Fruit fly (Drosophila melanogaster): ENCODE measurements around the gene CG14275.
A peak's percentile ranks its signal among the peaks of the same experiment; 100 is the strongest.

CG14275 gene

dm6 chr2L:8381508-8382036 is 54.3 kb downstream of the CG14275 start, which contains the start of gene AlaRS (continued):
- peak; percentile 20 for TF ChIP-seq CG1233 (GFP tag; optimal IDR thresholded peaks at IDR 0.05)
- peak; percentile 12 for TF ChIP-seq CG18476 (GFP tag; optimal IDR thresholded peaks at IDR 0.05)
- no peak for TF ChIP-seq CG14667 (GFP tag; IDR thresholded peaks at IDR 0.05)
- TF ChIP-seq hth (optimal IDR thresholded peaks at IDR 0.05), result no peak
- no peak for TF ChIP-seq lov (optimal IDR thresholded peaks at IDR 0.05)
- no peak for TF ChIP-seq lov (GFP tag; IDR thresholded peaks at IDR 0.05)
- no peak for TF ChIP-seq tio (GFP tag; optimal IDR thresholded peaks at IDR 0.05)
- TF ChIP-seq CG10979 (tag; optimal IDR thresholded peaks at IDR 0.05), result peak; percentile 30
- no peak for TF ChIP-seq Aef1 (GFP tag; IDR thresholded peaks at IDR 0.05)
- peak; percentile 4 for TF ChIP-seq tap (tag; optimal IDR thresholded peaks at IDR 0.05)
- no peak for TF ChIP-seq grn (GFP tag; optimal IDR thresholded peaks at IDR 0.05)
- TF ChIP-seq Dbx (GFP tag; IDR thresholded peaks at IDR 0.05), result 0 out of 3 replicates have a peak, but pooled peaks have one; percentile 6
- no peak for TF ChIP-seq bab2 (GFP tag; optimal IDR thresholded peaks at IDR 0.05)
- TF ChIP-seq bcd (GFP tag; optimal IDR thresholded peaks at IDR 0.05), result peak; percentile 29
- no peak for TF ChIP-seq CTCF (GFP tag; optimal IDR thresholded peaks at IDR 0.05)
- TF ChIP-seq CG8388 (GFP tag; optimal IDR thresholded peaks at IDR 0.05), result peak; percentile 37
- TF ChIP-seq CG17359 (tag; optimal IDR thresholded peaks at IDR 0.05), result peak; percentile 37
- no peak for TF ChIP-seq CG12071 (GFP tag; optimal IDR thresholded peaks at IDR 0.05)
- no peak for TF ChIP-seq yki (optimal IDR thresholded peaks at IDR 0.05)
- peak; percentile 23; the same call in 1 of the 2 replicates for TF ChIP-seq CG17328 (GFP tag; IDR thresholded peaks at IDR 0.05)
- peak; percentile 3 for TF ChIP-seq Sin3A (optimal IDR thresholded peaks at IDR 0.05)
- peak; percentile 26 for TF ChIP-seq Sox100B (GFP tag; optimal IDR thresholded peaks at IDR 0.05)
- peak; percentile 49 for TF ChIP-seq CG9932 (GFP tag; IDR thresholded peaks at IDR 0.05)
- TF ChIP-seq chinmo (GFP tag; IDR thresholded peaks at IDR 0.05; ENCODE audit: partially characterized antibody), result peak; percentile 83; the same call in 2 of the 4 replicates
- peak; percentile 42 for TF ChIP-seq CG11504 (tag; optimal IDR thresholded peaks at IDR 0.05)
- TF ChIP-seq hkb (optimal IDR thresholded peaks at IDR 0.05), result no peak
- TF ChIP-seq hkb (GFP tag; IDR thresholded peaks at IDR 0.05), result no peak; the same call in 1 of the 2 replicates
- no peak for TF ChIP-seq ttk (GFP tag; IDR thresholded peaks at IDR 0.05)
- no peak for TF ChIP-seq H15 (GFP tag; IDR thresholded peaks at IDR 0.05)
- no peak for TF ChIP-seq h (optimal IDR thresholded peaks at IDR 0.05)
- no peak for TF ChIP-seq nau (GFP tag; optimal IDR thresholded peaks at IDR 0.05)
- no peak for TF ChIP-seq Lhr (GFP tag; optimal IDR thresholded peaks at IDR 0.05)
- no peak for TF ChIP-seq CG8290 (GFP tag; optimal IDR thresholded peaks at IDR 0.05)
- no peak for TF ChIP-seq CG8290 (tag; optimal IDR thresholded peaks at IDR 0.05)
- no peak for TF ChIP-seq crc (GFP tag; optimal IDR thresholded peaks at IDR 0.05)
- TF ChIP-seq tin (GFP tag; optimal IDR thresholded peaks at IDR 0.05), result peak; percentile 19
- no peak for TF ChIP-seq schlank (tag; optimal IDR thresholded peaks at IDR 0.05)
- no peak for TF ChIP-seq CG11398 (GFP tag; optimal IDR thresholded peaks at IDR 0.05)
- peak; percentile 66 for TF ChIP-seq grau (tag; optimal IDR thresholded peaks at IDR 0.05)
- TF ChIP-seq rib (GFP tag; IDR thresholded peaks at IDR 0.05), result no peak
- TF ChIP-seq Abd-B (GFP tag; optimal IDR thresholded peaks at IDR 0.05), result no peak
- peak; percentile 8 to 35 for TF ChIP-seq bsh (GFP tag; optimal IDR thresholded peaks at IDR 0.05)
- TF ChIP-seq Opbp (GFP tag; IDR thresholded peaks at IDR 0.05; ENCODE audit: partially characterized antibody), result peak; percentile 50; the same call in 1 of the 3 replicates
- no peak for TF ChIP-seq btn (GFP tag; optimal IDR thresholded peaks at IDR 0.05)
- TF ChIP-seq ssp (GFP tag; IDR thresholded peaks at IDR 0.05), result no peak
- TF ChIP-seq CG9797 (GFP tag; optimal IDR thresholded peaks at IDR 0.05), result no peak
- TF ChIP-seq CG8478 (optimal IDR thresholded peaks at IDR 0.05), result no peak
- TF ChIP-seq H2.0 (GFP tag; IDR thresholded peaks at IDR 0.05), result no peak
- no peak for TF ChIP-seq CG12236 (GFP tag; optimal IDR thresholded peaks at IDR 0.05)
- 0 out of 2 replicates have a peak, but pooled peaks have one; percentile 21 for TF ChIP-seq stc (GFP tag; IDR thresholded peaks at IDR 0.05)
- peak; percentile 39 for TF ChIP-seq B-H2 (GFP tag; optimal IDR thresholded peaks at IDR 0.05)
- TF ChIP-seq Hr3 (GFP tag; optimal IDR thresholded peaks at IDR 0.05), result peak; percentile 24
- no peak for TF ChIP-seq chif (GFP tag; optimal IDR thresholded peaks at IDR 0.05)
- peak; percentile 56 for TF ChIP-seq CG18599 (GFP tag; optimal IDR thresholded peaks at IDR 0.05)

All from whole organism, embryonic.